Fruit fly (Drosophila melanogaster): Measurements from ENCODE around the gene CG8028.

The CG8028 gene

dm6 chrX:19247200-19248052 is 32.7 kb downstream of the CG8028 start, which contains the start of gene CG7992 (continued):
- TF ChIP-seq sd (tag; optimal IDR thresholded peaks at IDR 0.05) (peak; percentile 76), pan (optimal IDR thresholded peaks at IDR 0.05) (no peak), pan (GFP tag; optimal IDR thresholded peaks at IDR 0.05 in 1 of 2, IDR thresholded peaks at IDR 0.05 in 1 of 2) (peak in 1 of 2 experiments; percentile 51), CG10267 (tag; optimal IDR thresholded peaks at IDR 0.05) (peak; percentile 25), CG6791 (GFP tag; IDR thresholded peaks at IDR 0.05; ENCODE audit: partially characterized antibody) (no peak), sob (GFP tag; IDR thresholded peaks at IDR 0.05) (peak; percentile 19; the same call in 1 of the 2 replicates), ems (GFP tag; optimal IDR thresholded peaks at IDR 0.05) (no peak), Ets97D (GFP tag; optimal IDR thresholded peaks at IDR 0.05) (no peak), CG2129 (GFP tag; IDR thresholded peaks at IDR 0.05; ENCODE audit: partially characterized antibody) (no peak), CG1024 (GFP tag; IDR thresholded peaks at IDR 0.05) (no peak), gsb (GFP tag; IDR thresholded peaks at IDR 0.05) (no peak), CrebB (tag; optimal IDR thresholded peaks at IDR 0.05) (no peak), ewg (GFP tag; optimal IDR thresholded peaks at IDR 0.05) (peak; percentile 32), al (GFP tag; IDR thresholded peaks at IDR 0.05) (peak; percentile 46; the same call in 1 of the 2 replicates), CG1792 (GFP tag; optimal IDR thresholded peaks at IDR 0.05) (peak; percentile 48), cg (GFP tag; optimal IDR thresholded peaks at IDR 0.05) (no peak), toy (GFP tag; IDR thresholded peaks at IDR 0.05) (no peak), CG11456 (GFP tag; IDR thresholded peaks at IDR 0.05) (no peak), rib (GFP tag; IDR thresholded peaks at IDR 0.05) (no peak), ftz-f1 (GFP tag; optimal IDR thresholded peaks at IDR 0.05) (peak; percentile 6), H2.0 (GFP tag; IDR thresholded peaks at IDR 0.05) (no peak), CG9797 (GFP tag; optimal IDR thresholded peaks at IDR 0.05) (no peak), CG33557 (GFP tag; optimal IDR thresholded peaks at IDR 0.05) (no peak), CG10979 (tag; optimal IDR thresholded peaks at IDR 0.05) (peak; percentile 46), cwo (GFP tag; optimal IDR thresholded peaks at IDR 0.05) (peak; percentile 69), sens-2 (GFP tag; IDR thresholded peaks at IDR 0.05) (no peak)

DNA sequence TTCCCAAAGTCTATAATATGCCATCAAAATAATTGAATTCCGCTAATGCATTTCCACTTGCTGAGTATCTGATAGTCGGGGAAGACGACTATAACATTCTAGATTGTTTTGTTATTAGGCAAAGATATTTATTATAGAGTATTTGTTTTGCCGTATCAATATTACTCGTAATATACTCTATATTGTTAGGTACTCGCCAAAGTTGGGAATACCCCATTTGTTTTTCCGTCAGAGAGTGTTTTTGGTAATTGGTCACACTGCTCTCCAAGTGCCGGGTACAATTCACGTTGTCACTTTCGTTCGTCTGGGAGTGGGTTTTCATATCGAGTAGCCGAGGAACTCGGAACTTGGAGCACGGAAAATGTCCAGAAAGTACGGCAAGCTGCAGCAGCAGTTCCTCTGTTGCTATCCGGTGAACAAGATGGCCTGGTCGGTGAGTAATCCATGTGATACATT is 36.7 kb downstream of the CG8028 start, which contains the start of gene CG7889:
CG7889 (plus strand) TSS at position 253 of the 456 bp plus-strand sequence.
- TF ChIP-seq salm (tag; optimal IDR thresholded peaks at IDR 0.05) (no peak), NC2β (GFP tag; optimal IDR thresholded peaks at IDR 0.05) (no peak), Dip3 (GFP tag; optimal IDR thresholded peaks at IDR 0.05) (peak; percentile 33), CG6175 (GFP tag; IDR thresholded peaks at IDR 0.05) (no peak), stwl (tag; optimal IDR thresholded peaks at IDR 0.05) (peak; percentile 15), CG33557 (GFP tag; optimal IDR thresholded peaks at IDR 0.05) (no peak), CG42726 (GFP tag; IDR thresholded peaks at IDR 0.05; ENCODE audit: partially characterized antibody) (no peak), CG9727 (GFP tag; optimal IDR thresholded peaks at IDR 0.05) (peak; percentile 22), Awh (GFP tag; IDR thresholded peaks at IDR 0.05) (no peak), CG2678 (tag; optimal IDR thresholded peaks at IDR 0.05) (peak; percentile 61), Meics (GFP tag; optimal IDR thresholded peaks at IDR 0.05) (peak; percentile 84), CG11398 (GFP tag; optimal IDR thresholded peaks at IDR 0.05) (no peak), CG2199 (GFP tag; IDR thresholded peaks at IDR 0.05) (no peak), CG17568 (GFP tag; optimal IDR thresholded peaks at IDR 0.05) (no peak), CG3726 (GFP tag; IDR thresholded peaks at IDR 0.05) (no peak), CG14441 (GFP tag; IDR thresholded peaks at IDR 0.05) (no peak), CG5245 (GFP tag; optimal IDR thresholded peaks at IDR 0.05) (no peak), Dbx (GFP tag; IDR thresholded peaks at IDR 0.05) (no peak), hbn (GFP tag; IDR thresholded peaks at IDR 0.05; ENCODE audit: partially characterized antibody) (no peak), dmrt99B (tag; optimal IDR thresholded peaks at IDR 0.05) (no peak), CG14710 (tag; optimal IDR thresholded peaks at IDR 0.05) (peak; percentile 52), sug (tag; optimal IDR thresholded peaks at IDR 0.05) (no peak), CG9797 (GFP tag; optimal IDR thresholded peaks at IDR 0.05) (peak; percentile 52), CG4854 (GFP tag; optimal IDR thresholded peaks at IDR 0.05) (no peak), zfh1 (GFP tag; IDR thresholded peaks at IDR 0.05) (no peak), sqz (GFP tag; optimal IDR thresholded peaks at IDR 0.05) (no peak)
